Fruit fly (Drosophila melanogaster) whole organism, embryonic: ENCODE measurements around the gene CG15333.
A peak's percentile ranks its signal among the peaks of the same experiment; 100 is the strongest.

Experiments used
- Blimp-1 ChIP-seq: fragments of 200-800 bp; sonication (Bioruptor generic); optimal IDR thresholded peaks from 3 replicates; lab custom pipeline; 2018; ENCODE audit warnings: missing biosample characterization, missing genetic modification characterization, mild to moderate bottlenecking, moderate library complexity, missing genetic modification reagents
- CG10366 ChIP-seq: fragments of 200-800 bp; sonication (Bioruptor generic); IDR thresholded peaks from 2 replicates; pipeline ENCODE4 v1.3.6; 2022; ENCODE audit warnings: missing biosample characterization, missing genetic modification characterization
- CG10462 ChIP-seq: fragments of 200-800 bp; sonication (Bioruptor generic); optimal IDR thresholded peaks from 2 replicates; lab custom pipeline; 2016; ENCODE audit warnings: missing biosample characterization, missing genetic modification characterization
- CG10543 ChIP-seq: fragments of 200-800 bp; sonication (Bioruptor generic); optimal IDR thresholded peaks from 3 replicates; lab custom pipeline; 2017; ENCODE audit warnings: missing biosample characterization, mild to moderate bottlenecking, missing genetic modification characterization, moderate library complexity
- CG11093 ChIP-seq: fragments of 200-800 bp; sonication (Bioruptor generic); IDR thresholded peaks from 3 replicates; pipeline ENCODE4 v1.3.6; 2022; ENCODE audit warnings: missing biosample characterization, missing genetic modification characterization
- CG12219 ChIP-seq: fragments of 200-800 bp; sonication (Bioruptor generic); optimal IDR thresholded peaks from 3 replicates; lab custom pipeline; 2018; ENCODE audit warnings: missing biosample characterization, mild to moderate bottlenecking, missing genetic modification characterization
- CG12299 ChIP-seq: fragments of 200-800 bp; sonication (Bioruptor generic); optimal IDR thresholded peaks from 2 replicates; lab custom pipeline; 2018; ENCODE audit warnings: missing biosample characterization, mild to moderate bottlenecking, missing genetic modification characterization
- CG12391 ChIP-seq: fragments of 200-800 bp; sonication (Bioruptor generic); optimal IDR thresholded peaks from 3 replicates; lab custom pipeline; 2018; ENCODE audit warnings: missing biosample characterization, mild to moderate bottlenecking, missing genetic modification characterization, moderate library complexity
- CG14441 ChIP-seq: fragments of 200-800 bp; sonication (Bioruptor generic); IDR thresholded peaks from 2 replicates; pipeline ENCODE4 v1.3.6; 2022; ENCODE audit warnings: missing biosample characterization, missing genetic modification characterization
- CG1529 ChIP-seq: fragments of 200-800 bp; sonication (Bioruptor generic); optimal IDR thresholded peaks from 3 replicates; lab custom pipeline; 2018; ENCODE audit warnings: missing biosample characterization, missing genetic modification characterization
- CG15479 ChIP-seq: fragments of 200-800 bp; sonication (Bioruptor generic); optimal IDR thresholded peaks from 3 replicates; lab custom pipeline; 2019; ENCODE audit warnings: missing biosample characterization, mild to moderate bottlenecking, missing genetic modification characterization, moderate library complexity
- CG1603 ChIP-seq: fragments of 200-800 bp; sonication (Bioruptor generic); optimal IDR thresholded peaks from 2 replicates; lab custom pipeline; 2019; ENCODE audit warnings: missing biosample characterization, mild to moderate bottlenecking, missing genetic modification characterization, moderate library complexity
- CG17568 ChIP-seq: fragments of 200-800 bp; sonication (Bioruptor generic); optimal IDR thresholded peaks from 2 replicates; lab custom pipeline; 2018; ENCODE audit warnings: missing biosample characterization, mild to moderate bottlenecking, missing genetic modification characterization, moderate library complexity
- CG18262 ChIP-seq: fragments of 200-800 bp; optimal IDR thresholded peaks from 3 replicates; lab custom pipeline; 2019; ENCODE audit warnings: missing biosample characterization, mild to moderate bottlenecking, missing genetic modification characterization, moderate library complexity
- CG1832 ChIP-seq: fragments of 200-800 bp; sonication (Bioruptor generic); optimal IDR thresholded peaks from 2 replicates; lab custom pipeline; 2017; ENCODE audit warnings: missing biosample characterization, mild to moderate bottlenecking, missing genetic modification characterization, inconsistent platforms
- CG2678 ChIP-seq: fragments of 200-800 bp; sonication (Bioruptor generic); optimal IDR thresholded peaks from 3 replicates; lab custom pipeline; 2019; ENCODE audit warnings: missing biosample characterization, mild to moderate bottlenecking, missing genetic modification characterization, moderate library complexity
- CG2889 ChIP-seq: fragments of 200-800 bp; sonication (Bioruptor generic); IDR thresholded peaks from 3 replicates; pipeline ENCODE4 v1.3.6; 2022; ENCODE audit warnings: missing biosample characterization, missing genetic modification characterization
- CG33213 ChIP-seq: fragments of 200-800 bp; sonication (Bioruptor generic); optimal IDR thresholded peaks from 3 replicates; lab custom pipeline; 2016; ENCODE audit warnings: missing biosample characterization, missing genetic modification characterization
- CG43689 ChIP-seq: fragments of 200-800 bp; sonication (Bioruptor generic); IDR thresholded peaks from 2 replicates; pipeline ENCODE4 v1.3.6; 2022; ENCODE audit warnings: missing biosample characterization, missing genetic modification characterization
- CG4820 ChIP-seq: fragments of 200-800 bp; sonication (Bioruptor generic); optimal IDR thresholded peaks from 3 replicates; lab custom pipeline; 2016; ENCODE audit warnings: missing biosample characterization, missing genetic modification characterization
- CG6254 ChIP-seq: fragments of 200-800 bp; sonication (Bioruptor generic); optimal IDR thresholded peaks from 3 replicates; lab custom pipeline; 2017; ENCODE audit warnings: mild to moderate bottlenecking, missing biosample characterization, missing genetic modification reagents, missing genetic modification characterization
- CG7372 ChIP-seq: fragments of 200-800 bp; sonication (Bioruptor generic); IDR thresholded peaks from 2 replicates; pipeline ENCODE4 v1.3.6; 2022; ENCODE audit warnings: missing biosample characterization, missing genetic modification characterization
- CG7745 ChIP-seq: fragments of 200-800 bp; sonication (Bioruptor generic); optimal IDR thresholded peaks from 2 replicates; lab custom pipeline; 2018; ENCODE audit warnings: missing biosample characterization, mild to moderate bottlenecking, missing genetic modification characterization, moderate library complexity
- CG7963 ChIP-seq: fragments of 200-800 bp; sonication (Bioruptor generic); IDR thresholded peaks from 3 replicates; pipeline ENCODE4 v1.3.6; 2022; ENCODE audit warnings: missing biosample characterization, missing genetic modification characterization; ENCODE audit not compliant: partially characterized antibody
- CG8388 ChIP-seq: fragments of 200-800 bp; sonication (Bioruptor generic); optimal IDR thresholded peaks from 2 replicates; lab custom pipeline; 2019; ENCODE audit warnings: missing biosample characterization, mild to moderate bottlenecking, missing genetic modification characterization, moderate library complexity
- CG9609 ChIP-seq: fragments of 200-800 bp; sonication (Bioruptor generic); optimal IDR thresholded peaks from 3 replicates; lab custom pipeline; 2016; ENCODE audit warnings: missing biosample characterization, missing genetic modification characterization
- CoRest ChIP-seq: fragments of 200-800 bp; sonication (Bioruptor generic); optimal IDR thresholded peaks from 3 replicates; lab custom pipeline; 2018; ENCODE audit warnings: missing biosample characterization, mild to moderate bottlenecking, missing genetic modification characterization, moderate library complexity
- D19B ChIP-seq: fragments of 200-800 bp; sonication (Bioruptor generic); optimal IDR thresholded peaks from 2 replicates; lab custom pipeline; 2017; ENCODE audit warnings: missing biosample characterization, mild to moderate bottlenecking, missing genetic modification characterization
- Drgx ChIP-seq: fragments of 200-800 bp; sonication (Bioruptor generic); IDR thresholded peaks from 2 replicates; pipeline ENCODE4 v1.3.6; 2022; ENCODE audit warnings: missing biosample characterization, missing genetic modification characterization
- Med ChIP-seq: fragments of 200-800 bp; sonication (Bioruptor generic); peaks from one replicate; lab custom pipeline; 2016; ENCODE audit warnings: missing biosample characterization, missing genetic modification characterization, mild to moderate bottlenecking, inconsistent platforms, moderate library complexity
- Sox102F ChIP-seq: fragments of 200-800 bp; sonication (Bioruptor generic); optimal IDR thresholded peaks from 2 replicates; lab custom pipeline; 2018; ENCODE audit warnings: missing biosample characterization, mild to moderate bottlenecking, missing genetic modification characterization, moderate library complexity
- Xbp1 ChIP-seq: fragments of 200-800 bp; sonication (Bioruptor generic); optimal IDR thresholded peaks from 3 replicates; lab custom pipeline; 2016; ENCODE audit warnings: missing biosample characterization, mild to moderate bottlenecking, missing genetic modification characterization
- ato ChIP-seq: fragments of 200-800 bp; sonication (Bioruptor generic); IDR thresholded peaks from 2 replicates; pipeline ENCODE4 v1.3.6; 2022; ENCODE audit warnings: missing biosample characterization, missing genetic modification characterization; ENCODE audit not compliant: partially characterized antibody
- az2 ChIP-seq: fragments of 200-800 bp; sonication (Bioruptor generic); optimal IDR thresholded peaks from 3 replicates; lab custom pipeline; 2016; ENCODE audit warnings: missing biosample characterization, missing genetic modification characterization
- crol ChIP-seq: fragments of 200-800 bp; sonication (Bioruptor generic); IDR thresholded peaks from 2 replicates; pipeline ENCODE4 v1.3.6; 2022; ENCODE audit warnings: missing biosample characterization, missing genetic modification characterization
- en ChIP-seq: fragments of 200-800 bp; sonication (Bioruptor generic); optimal IDR thresholded peaks from 2 replicates; lab custom pipeline; 2016; ENCODE audit warnings: missing biosample characterization, missing genetic modification characterization
- grau ChIP-seq: fragments of 200-800 bp; optimal IDR thresholded peaks from 3 replicates; lab custom pipeline; 2019; ENCODE audit warnings: missing biosample characterization, mild to moderate bottlenecking, missing genetic modification characterization, moderate library complexity
- h ChIP-seq: fragments of >200 bp; optimal IDR thresholded peaks from 2 replicates; lab custom pipeline; 2017
- ham ChIP-seq: fragments of 200-800 bp; sonication (Bioruptor generic); IDR thresholded peaks from 2 replicates; pipeline ENCODE4 v1.3.6; 2022; ENCODE audit warnings: missing biosample characterization, missing genetic modification characterization
- kah ChIP-seq: fragments of 200-800 bp; sonication (Bioruptor generic); optimal IDR thresholded peaks from 2 replicates; lab custom pipeline; 2018; ENCODE audit warnings: missing biosample characterization, mild to moderate bottlenecking, missing genetic modification characterization
- mld ChIP-seq: fragments of 200-800 bp; sonication (Bioruptor generic); IDR thresholded peaks from 3 replicates; pipeline ENCODE4 v1.3.6; 2022; ENCODE audit warnings: missing biosample characterization, missing genetic modification characterization; ENCODE audit not compliant: partially characterized antibody
- pan ChIP-seq, 4 experiments: fragments of >200 bp in 3 of 4; fragments of 200-800 bp in 1 of 4; sonication (Bioruptor generic) in 1 of 4; optimal IDR thresholded peaks in 3 of 4; IDR thresholded peaks in 1 of 4; 2 replicates each; pipeline versions ENCODE4 v1.3.6 to Lab custom; 2017 to 2022; ENCODE audit warnings: missing biosample characterization in 2 of 4, missing genetic modification characterization in 2 of 4, mixed read lengths in 1 of 4
- sd ChIP-seq: fragments of 200-800 bp; sonication (Bioruptor generic); optimal IDR thresholded peaks from 3 replicates; lab custom pipeline; 2018; ENCODE audit warnings: missing biosample characterization, mild to moderate bottlenecking, missing genetic modification characterization, moderate library complexity
- seq ChIP-seq: fragments of 200-800 bp; sonication (Bioruptor generic); IDR thresholded peaks from 2 replicates; pipeline ENCODE4 v1.3.6; 2022; ENCODE audit warnings: missing biosample characterization, missing genetic modification characterization
- sqz ChIP-seq: fragments of 200-800 bp; sonication (Bioruptor generic); optimal IDR thresholded peaks from 3 replicates; lab custom pipeline; 2018; ENCODE audit warnings: missing biosample characterization, mild to moderate bottlenecking, missing genetic modification characterization
- tin ChIP-seq: fragments of 200-800 bp; sonication (Bioruptor generic); optimal IDR thresholded peaks from 3 replicates; lab custom pipeline; 2016; ENCODE audit warnings: missing biosample characterization, missing genetic modification characterization

The CG15333 gene

dm6 chrX:7976976-7977834 lies 43.9 kb downstream of the CG15333 start (continued):
- TF ChIP-seq h (lab: Kevin White, UChicago): no peak
- TF ChIP-seq crol (GFP tag; lab: Robert Waterston, UW): peak; percentile 51
- no peak for TF ChIP-seq ato (GFP tag; lab: Robert Waterston, UW)
- TF ChIP-seq seq: no peak
- peak; percentile 49 for TF ChIP-seq sd (tag; lab: Kevin White, UChicago)
- TF ChIP-seq CG1832 (GFP tag; lab: Kevin White, UChicago): peak; percentile 75
- TF ChIP-seq ham: no peak
- peak; percentile 33 for TF ChIP-seq CG15479
- TF ChIP-seq pan (optimal IDR thresholded peaks at IDR 0.05; lab: Kevin White, UChicago): peak in 1 of 2 experiments; percentile 28
- TF ChIP-seq pan (GFP tag; optimal IDR thresholded peaks at IDR 0.05 in 1 of 2, IDR thresholded peaks at IDR 0.05 in 1 of 2): peak in 1 of 2 experiments; percentile 64
- no peak for TF ChIP-seq CG43689
- peak; percentile 48 for TF ChIP-seq D19B (GFP tag; lab: Kevin White, UChicago)
- TF ChIP-seq en (GFP tag; lab: Kevin White, UChicago): no peak

dm6 chrX:7975516-7976257 lies 45.5 kb downstream of the CG15333 start:
- TF ChIP-seq CG10366 (peak; percentile 36; the same call in 1 of the 2 replicates), CG10543 (GFP tag; lab: Kevin White, UChicago) (no peak), CG4820 (GFP tag; lab: Kevin White, UChicago) (peak; percentile 10), CG12391 (tag; lab: Kevin White, UChicago) (peak; percentile 50), Xbp1 (GFP tag; lab: Kevin White, UChicago) (peak; percentile 18), CG10462 (no peak), CG17568 (GFP tag; lab: Kevin White, UChicago) (no peak), Drgx (GFP tag; lab: Robert Waterston, UW) (peak; percentile 35; the same call in 1 of the 2 replicates), CG1529 (GFP tag; lab: Kevin White, UChicago) (peak; percentile 2), Sox102F (peak; percentile 77), kah (GFP tag; lab: Kevin White, UChicago) (no peak), tin (GFP tag; lab: Kevin White, UChicago) (peak; percentile 12), CG7745 (tag; lab: Kevin White, UChicago) (no peak), CG2889 (GFP tag; lab: Robert Waterston, UW) (no peak), CoRest (tag; lab: Kevin White, UChicago) (no peak), Med (GFP tag; lab: Kevin White, UChicago) (peak; percentile 77), CG11093 (no peak), CG8388 (GFP tag; lab: Kevin White, UChicago) (peak; percentile 37), az2 (GFP tag; lab: Kevin White, UChicago) (peak; percentile 38), CG12299 (no peak), grau (peak; percentile 11), CG2678 (peak; percentile 33), sqz (GFP tag; lab: Kevin White, UChicago) (no peak), CG1603 (tag; lab: Kevin White, UChicago) (peak; percentile 55), CG33213 (GFP tag; lab: Kevin White, UChicago) (peak; percentile 1), mld (GFP tag; lab: Robert Waterston, UW) (no peak), CG14441 (GFP tag; lab: Robert Waterston, UW) (no peak), CG7963 (GFP tag; lab: Robert Waterston, UW) (no peak), CG9609 (peak; percentile 1), crol (GFP tag; lab: Robert Waterston, UW) (peak; percentile 95), CG7372 (GFP tag; lab: Robert Waterston, UW) (no peak), Blimp-1 (GFP tag; lab: Kevin White, UChicago) (peak; percentile 60), CG6254 (GFP tag; lab: Kevin White, UChicago) (no peak), CG12219 (GFP tag; lab: Kevin White, UChicago) (peak; percentile 16), CG18262 (tag; lab: Kevin White, UChicago) (peak; percentile 49)
